Fruit fly (Drosophila melanogaster) whole organism, wandering third instar larva: ENCODE results near the gene Kif3C.

Source experiments
- brk ChIP-seq: fragments of 200-800 bp; sonication (Bioruptor generic); optimal IDR thresholded peaks from 2 replicates; lab custom pipeline; 2016; ENCODE audit warnings: missing biosample characterization, mild to moderate bottlenecking, missing genetic modification characterization
- psq ChIP-seq: fragments of 200-800 bp; sonication (Bioruptor generic); optimal IDR thresholded peaks from 3 replicates; lab custom pipeline; 2017; ENCODE audit warnings: missing biosample characterization, mild to moderate bottlenecking, missing genetic modification characterization, moderate library complexity
- usp ChIP-seq: fragments of >200 bp; optimal IDR thresholded peaks from 2 replicates; lab custom pipeline; 2017; ENCODE audit warnings: missing biosample characterization, missing genetic modification characterization

DNA sequence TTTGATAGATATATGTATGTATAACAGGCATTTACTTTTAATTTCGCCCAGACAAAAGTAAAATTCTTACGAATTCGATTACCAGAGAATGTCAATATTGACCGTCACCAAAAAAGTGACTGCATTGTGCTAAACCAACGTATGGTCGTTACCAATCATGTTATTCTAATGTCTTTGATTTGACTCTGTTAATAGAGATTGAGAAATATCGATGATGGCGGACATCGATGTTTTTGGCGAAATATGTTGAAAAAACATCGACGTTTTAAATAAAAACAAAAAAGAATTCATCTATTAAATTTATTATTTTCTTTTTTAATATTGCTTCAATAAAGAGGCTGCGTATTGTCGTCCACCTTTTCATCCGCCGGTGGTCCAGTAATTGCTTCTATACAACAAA lies 35.5 kb downstream of the Kif3C start:
- TF ChIP-seq psq (GFP tag; lab: Kevin White, UChicago) (no peak), brk (GFP tag; lab: Kevin White, UChicago) (no peak), usp (GFP tag; lab: Kevin White, UChicago) (no peak)
